Worm (Caenorhabditis elegans): ENCODE measurements around the gene sri-20.

- TF ChIP-seq blmp-1 (tag; optimal IDR thresholded peaks at IDR 0.05) (no peak), elt-1 (tag; optimal IDR thresholded peaks at IDR 0.05; ENCODE audit: borderline replicate concordance, insufficient read depth) (no peak), mep-1 (tag; optimal IDR thresholded peaks at IDR 0.05) (no peak), sptf-1 (tag; optimal IDR thresholded peaks at IDR 0.05) (no peak)
These were observed 29.2 kb upstream of the sri-20 start, which contains the start of gene K07C5.2 for ce11 chrV:10339200-10339599.
